Fruit fly (Drosophila melanogaster) whole organism, adult: Measurements from ENCODE around the gene RhoGAP15B.

Experiments
- CG11617 ChIP-seq: fragments of 200-800 bp; sonication (Bioruptor generic); optimal IDR thresholded peaks from 2 replicates; lab custom pipeline; 2017; ENCODE audit warnings: mild to moderate bottlenecking, missing biosample characterization, missing genetic modification reagents, missing genetic modification characterization
- CG12768 ChIP-seq: fragments of 200-800 bp; sonication (Bioruptor generic); optimal IDR thresholded peaks from 2 replicates; lab custom pipeline; 2017; ENCODE audit warnings: missing biosample characterization, missing genetic modification characterization, mild to moderate bottlenecking, moderate library complexity, missing genetic modification reagents
- CG14711 ChIP-seq: fragments of 200-800 bp; sonication (Bioruptor generic); optimal IDR thresholded peaks from 2 replicates; lab custom pipeline; 2018; ENCODE audit warnings: missing biosample characterization, mild to moderate bottlenecking, missing genetic modification characterization, moderate library complexity
- CG1620 ChIP-seq: fragments of 200-800 bp; sonication (Bioruptor generic); optimal IDR thresholded peaks from 2 replicates; lab custom pipeline; 2016; ENCODE audit warnings: missing biosample characterization, missing genetic modification characterization
- CG33017 ChIP-seq: fragments of 200-800 bp; sonication (Bioruptor generic); optimal IDR thresholded peaks from 2 replicates; lab custom pipeline; 2018; ENCODE audit warnings: missing biosample characterization, mild to moderate bottlenecking, missing genetic modification characterization, moderate library complexity
- CG5204 ChIP-seq: fragments of 200-800 bp; sonication (Bioruptor generic); optimal IDR thresholded peaks from 2 replicates; lab custom pipeline; 2016; ENCODE audit warnings: missing biosample characterization, missing genetic modification characterization
- CG7045 ChIP-seq: fragments of 200-800 bp; sonication (Bioruptor generic); optimal IDR thresholded peaks from 2 replicates; lab custom pipeline; 2017; ENCODE audit warnings: missing biosample characterization, mild to moderate bottlenecking, missing genetic modification characterization
- CG7101 ChIP-seq: fragments of 200-800 bp; sonication (Bioruptor generic); optimal IDR thresholded peaks from 2 replicates; lab custom pipeline; 2018; ENCODE audit warnings: missing biosample characterization, mild to moderate bottlenecking, missing genetic modification characterization, moderate library complexity
- Clk ChIP-seq: fragments of 200-800 bp; sonication (Bioruptor generic); optimal IDR thresholded peaks from 2 replicates; lab custom pipeline; 2017; ENCODE audit warnings: missing biosample characterization, missing genetic modification characterization
- Crg-1 ChIP-seq: fragments of 200-800 bp; sonication (Bioruptor generic); optimal IDR thresholded peaks from 2 replicates; lab custom pipeline; 2016; ENCODE audit warnings: missing biosample characterization, missing genetic modification characterization
- Hr96 ChIP-seq: fragments of 200-800 bp; sonication (Bioruptor generic); optimal IDR thresholded peaks from 2 replicates; lab custom pipeline; 2016; ENCODE audit warnings: missing biosample characterization, missing genetic modification characterization
- Mnt ChIP-seq: fragments of 200-800 bp; sonication (Bioruptor generic); optimal IDR thresholded peaks from 2 replicates; lab custom pipeline; 2016; ENCODE audit warnings: missing biosample characterization, mild to moderate bottlenecking, missing genetic modification characterization
- bab1 ChIP-seq: fragments of 200-800 bp; sonication (Bioruptor generic); optimal IDR thresholded peaks from 3 replicates; lab custom pipeline; 2019; ENCODE audit warnings: missing biosample characterization, mild to moderate bottlenecking, missing genetic modification characterization, moderate library complexity
- cic ChIP-seq: fragments of 200-800 bp; sonication (Bioruptor generic); optimal IDR thresholded peaks from 2 replicates; lab custom pipeline; 2017; ENCODE audit warnings: missing biosample characterization, mild to moderate bottlenecking, missing genetic modification characterization, moderate library complexity
- cnc ChIP-seq, 2 experiments: fragments of >200 bp; optimal IDR thresholded peaks; 2 replicates each; lab custom pipeline; 2017
- kay ChIP-seq: fragments of 200-800 bp; sonication (Bioruptor generic); peaks from one replicate; lab custom pipeline; 2016; ENCODE audit warnings: missing biosample characterization, missing genetic modification characterization, borderline replicate concordance
- ovo ChIP-seq: fragments of 200-800 bp; sonication (Bioruptor generic); optimal IDR thresholded peaks from 2 replicates; lab custom pipeline; 2016; ENCODE audit warnings: missing biosample characterization, missing genetic modification characterization
- pad ChIP-seq: fragments of 200-800 bp; sonication (Bioruptor generic); optimal IDR thresholded peaks from 3 replicates; lab custom pipeline; 2017; ENCODE audit warnings: missing biosample characterization, missing genetic modification characterization, mild to moderate bottlenecking, moderate library complexity, missing genetic modification reagents
- tj ChIP-seq: fragments of 200-800 bp; sonication (Bioruptor generic); optimal IDR thresholded peaks from 3 replicates; lab custom pipeline; 2017; ENCODE audit warnings: missing biosample characterization, mild to moderate bottlenecking, missing genetic modification characterization, moderate library complexity
- toe ChIP-seq: fragments of 200-800 bp; sonication (Bioruptor generic); optimal IDR thresholded peaks from 2 replicates; lab custom pipeline; 2016; ENCODE audit warnings: missing biosample characterization, missing genetic modification characterization

Gene RhoGAP15B

DNA sequence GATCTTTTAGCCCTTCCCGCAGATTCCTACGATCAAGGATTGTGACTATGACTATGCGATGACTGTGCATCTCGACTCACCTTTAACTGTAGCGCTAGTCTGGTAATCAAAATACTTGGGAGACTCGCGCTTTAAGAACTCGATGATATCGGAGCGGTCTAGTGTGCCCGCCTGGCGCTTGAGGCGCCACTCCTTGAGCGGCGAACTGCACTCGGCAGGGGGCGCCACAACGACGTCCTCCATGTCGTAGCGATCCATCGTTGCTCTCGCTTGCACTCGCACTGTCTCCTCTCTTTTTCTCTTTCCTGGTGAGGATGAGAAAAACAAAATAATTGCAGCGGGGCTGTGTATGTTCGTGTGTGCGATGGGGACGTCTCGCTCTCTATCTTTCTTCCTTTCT lies 24.3 kb downstream of the RhoGAP15B start:
- TF ChIP-seq CG33017 (tag; lab: Kevin White, UChicago) (no peak), kay (no peak), CG1620 (GFP tag; lab: Kevin White, UChicago) (peak; percentile 11), Hr96 (GFP tag; lab: Kevin White, UChicago) (no peak), cic (GFP tag; lab: Kevin White, UChicago) (no peak), Crg-1 (no peak), bab1 (no peak), CG11617 (no peak), pad (GFP tag; lab: Kevin White, UChicago) (peak; percentile 21), cnc (optimal IDR thresholded peaks at IDR 0.05; lab: Kevin White, UChicago) (no peak)

DNA sequence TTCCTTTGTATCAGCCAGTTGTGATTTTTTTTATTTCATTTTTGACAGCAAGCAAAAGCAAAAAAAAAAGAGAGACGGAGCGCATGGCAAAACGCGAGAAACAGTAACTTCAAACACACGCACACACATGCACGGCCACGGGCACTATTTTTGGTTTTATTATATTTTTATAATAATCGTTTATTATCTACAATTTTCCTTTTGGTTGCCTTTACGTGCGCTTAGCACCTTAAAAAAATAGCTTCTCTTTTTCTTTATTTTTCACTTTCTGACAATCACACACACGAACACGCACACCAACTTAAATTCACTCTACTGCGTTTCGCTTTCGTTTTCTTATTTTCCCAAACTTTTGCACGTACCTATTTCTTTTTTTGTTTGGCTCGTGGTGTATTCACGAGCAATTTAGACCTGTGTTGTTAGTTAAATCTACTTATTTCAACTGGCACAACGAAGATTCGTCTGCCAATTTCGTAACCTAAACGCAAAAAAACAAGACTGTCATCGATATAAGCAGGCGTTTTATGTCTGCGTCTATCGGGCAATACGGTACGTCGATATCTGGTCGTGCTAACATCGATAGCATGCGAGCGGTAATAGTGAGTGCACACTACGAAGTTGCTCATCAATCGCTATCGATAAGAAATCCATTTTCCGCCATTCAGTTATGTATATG lies 25.2 kb downstream of the RhoGAP15B start, which contains the start of gene Ubr1:
Ubr1 (minus strand) TSS at position 532 of the 676 bp plus-strand sequence.
- TF ChIP-seq CG12768: peak; percentile 58
- peak; percentile 55 for TF ChIP-seq Mnt (GFP tag; lab: Kevin White, UChicago)
- TF ChIP-seq CG11617: peak; percentile 49
- peak; percentile 46 for TF ChIP-seq bab1
- TF ChIP-seq CG7101 (tag; lab: Kevin White, UChicago): peak; percentile 33
- TF ChIP-seq CG1620 (GFP tag; lab: Kevin White, UChicago): no peak
- TF ChIP-seq kay: peak; percentile 77
- peak; percentile 55 for TF ChIP-seq tj (GFP tag; lab: Kevin White, UChicago)
- TF ChIP-seq Hr96 (GFP tag; lab: Kevin White, UChicago): no peak
- no peak for TF ChIP-seq Clk (GFP tag; lab: Kevin White, UChicago)
- no peak for TF ChIP-seq toe (GFP tag; lab: Kevin White, UChicago)
- TF ChIP-seq pad (GFP tag; lab: Kevin White, UChicago): no peak
- no peak for TF ChIP-seq CG7045 (GFP tag; lab: Kevin White, UChicago)
- TF ChIP-seq CG33017 (tag; lab: Kevin White, UChicago): no peak
- TF ChIP-seq cic (GFP tag; lab: Kevin White, UChicago): peak; percentile 49
- TF ChIP-seq cnc (optimal IDR thresholded peaks at IDR 0.05; lab: Kevin White, UChicago): no peak
- TF ChIP-seq CG14711 (tag; lab: Kevin White, UChicago): peak; percentile 2
- no peak for TF ChIP-seq ovo

dm6 chrX:16986928-16987327 lies 43.8 kb downstream of the RhoGAP15B start:
- TF ChIP-seq CG14711 (tag; lab: Kevin White, UChicago) (no peak), bab1 (no peak), CG7101 (tag; lab: Kevin White, UChicago) (no peak), CG11617 (no peak), CG1620 (GFP tag; lab: Kevin White, UChicago) (no peak), pad (GFP tag; lab: Kevin White, UChicago) (no peak), CG33017 (tag; lab: Kevin White, UChicago) (no peak), Mnt (GFP tag; lab: Kevin White, UChicago) (no peak), CG12768 (no peak), toe (GFP tag; lab: Kevin White, UChicago) (no peak), cnc (optimal IDR thresholded peaks at IDR 0.05; lab: Kevin White, UChicago) (no peak), ovo (no peak), CG7045 (GFP tag; lab: Kevin White, UChicago) (no peak), CG5204 (GFP tag; lab: Kevin White, UChicago) (no peak), kay (no peak), Crg-1 (no peak), Clk (GFP tag; lab: Kevin White, UChicago) (no peak), cic (GFP tag; lab: Kevin White, UChicago) (no peak), tj (GFP tag; lab: Kevin White, UChicago) (no peak), Hr96 (GFP tag; lab: Kevin White, UChicago) (no peak)
